Worm (Caenorhabditis elegans) whole organism, L4 larva: ENCODE measurements around the gene ttb-1.

ENCODE experiments used
- F10B5.3 ChIP-seq: sonication (generic microtip); optimal IDR thresholded peaks from 2 replicates; lab custom pipeline; 2016; ENCODE audit warnings: mild to moderate bottlenecking, missing genetic modification characterization, missing compliant biosample characterization
- F26F4.8 ChIP-seq: fragments of 200-800 bp; sonication (Bioruptor generic); conservative IDR thresholded peaks from 2 replicates; pipeline ENCODE4 v1.3.6; 2022; ENCODE audit warnings: missing genetic modification characterization, missing compliant biosample characterization
- F49E8.2 ChIP-seq: sonication (generic microtip); optimal IDR thresholded peaks from 2 replicates; lab custom pipeline; 2016; ENCODE audit warnings: missing compliant biosample characterization, mild to moderate bottlenecking, missing genetic modification characterization, borderline replicate concordance
- T26A8.4 ChIP-seq: fragments of 200-800 bp; sonication (Bioruptor generic); IDR thresholded peaks from 2 replicates; pipeline ENCODE4 v1.3.6; 2022; ENCODE audit warnings: missing genetic modification characterization, missing compliant biosample characterization
- Y48G9A.11 ChIP-seq: fragments of 200-800 bp; sonication (Bioruptor generic); IDR thresholded peaks from 2 replicates; pipeline ENCODE4 v1.3.6; 2022; ENCODE audit warnings: missing genetic modification reagents, missing genetic modification characterization, missing compliant biosample characterization
- ZK337.2 ChIP-seq: fragments of 200-800 bp; sonication (Bioruptor generic); IDR thresholded peaks from 2 replicates; pipeline ENCODE4 v1.3.6; 2022; ENCODE audit warnings: missing genetic modification reagents, missing genetic modification characterization, missing compliant biosample characterization
- aha-1 ChIP-seq: fragments of 150-350 bp; peaks from one replicate; lab custom pipeline; 2014; ENCODE audit warnings: missing biosample characterization, missing genetic modification characterization
- aly-2 ChIP-seq: sonication (generic microtip); optimal IDR thresholded peaks from 2 replicates; lab custom pipeline; 2018; ENCODE audit warnings: missing biosample characterization, missing genetic modification characterization
- ceh-44 ChIP-seq: fragments of 200-800 bp; sonication (Bioruptor generic); IDR thresholded peaks from 2 replicates; pipeline ENCODE4 v1.3.6; 2022; ENCODE audit warnings: missing genetic modification reagents, missing genetic modification characterization, missing compliant biosample characterization
- ces-1 ChIP-seq: fragments of 150-350 bp; sonication (generic microtip); optimal IDR thresholded peaks from 4 replicates; lab custom pipeline; 2014; ENCODE audit warnings: missing biosample characterization, missing genetic modification reagents, missing genetic modification characterization
- dmd-6 ChIP-seq: fragments of 200-800 bp; sonication (Bioruptor generic); IDR thresholded peaks from 2 replicates; pipeline ENCODE4 v1.3.6; 2022; ENCODE audit warnings: missing genetic modification reagents, missing genetic modification characterization, missing compliant biosample characterization
- dpl-1 ChIP-seq: fragments of 150-350 bp; optimal IDR thresholded peaks from 2 replicates; lab custom pipeline; 2014; ENCODE audit warnings: missing biosample characterization, missing genetic modification reagents, missing genetic modification characterization
- dve-1 ChIP-seq: sonication (generic microtip); optimal IDR thresholded peaks from 2 replicates; lab custom pipeline; 2017; ENCODE audit warnings: antibody characterized with exemption, mild to moderate bottlenecking, missing genetic modification characterization, missing compliant biosample characterization; ENCODE audit not compliant: insufficient read depth
- egl-27 ChIP-seq: sonication (generic microtip); optimal IDR thresholded peaks from 3 replicates; lab custom pipeline; 2017; ENCODE audit warnings: missing biosample characterization, missing genetic modification reagents, missing genetic modification characterization
- egl-43 ChIP-seq: fragments of 200-800 bp; sonication (Bioruptor generic); IDR thresholded peaks from 2 replicates; pipeline ENCODE4 v1.3.6; 2022; ENCODE audit warnings: missing genetic modification reagents, missing genetic modification characterization, missing compliant biosample characterization
- fkh-10 ChIP-seq: fragments of 150-350 bp; optimal IDR thresholded peaks from 2 replicates; lab custom pipeline; 2014; ENCODE audit warnings: missing biosample characterization, missing genetic modification reagents, missing genetic modification characterization
- hlh-11 ChIP-seq: fragments of 200-800 bp; sonication (Bioruptor generic); optimal IDR thresholded peaks from 2 replicates; lab custom pipeline; 2018; ENCODE audit warnings: mild to moderate bottlenecking, missing genetic modification characterization, missing compliant biosample characterization
- hlh-30 ChIP-seq: sonication (generic microtip); optimal IDR thresholded peaks from 2 replicates; lab custom pipeline; 2017; ENCODE audit warnings: antibody characterized with exemption, mild to moderate bottlenecking, missing genetic modification characterization, missing compliant biosample characterization; ENCODE audit not compliant: insufficient read depth
- hmg-1.1 ChIP-seq: fragments of 200-800 bp; sonication (Bioruptor generic); IDR thresholded peaks from 2 replicates; pipeline ENCODE4 v1.3.6; 2022; ENCODE audit warnings: missing genetic modification reagents, missing genetic modification characterization, missing compliant biosample characterization
- lim-7 ChIP-seq: fragments of 200-800 bp; sonication (Bioruptor generic); IDR thresholded peaks from 2 replicates; pipeline ENCODE4 v1.3.6; 2022; ENCODE audit warnings: missing genetic modification characterization, missing compliant biosample characterization
- lin-15B ChIP-seq: fragments of 150-350 bp; sonication (generic microtip); optimal IDR thresholded peaks from 3 replicates; lab custom pipeline; 2014; ENCODE audit warnings: missing biosample characterization, missing genetic modification characterization
- lin-38 ChIP-seq: fragments of 200-800 bp; sonication (Bioruptor generic); IDR thresholded peaks from 2 replicates; pipeline ENCODE4 v1.3.6; 2022; ENCODE audit warnings: missing genetic modification reagents, missing genetic modification characterization, missing compliant biosample characterization
- lin-39 ChIP-seq: fragments of 150-350 bp; optimal IDR thresholded peaks from 2 replicates; lab custom pipeline; 2014; ENCODE audit warnings: missing biosample characterization, missing genetic modification reagents, missing genetic modification characterization
- lsy-2 ChIP-seq, 2 experiments: fragments of 150-350 bp in 1 of 2; sonication (generic microtip) in 1 of 2; optimal IDR thresholded peaks; 2 replicates each; lab custom pipeline; 2014 to 2017; ENCODE audit warnings: missing biosample characterization in 2 of 2, missing genetic modification characterization in 2 of 2
- mdl-1 ChIP-seq, 2 experiments: fragments of 150-350 bp in 1 of 2; sonication (generic microtip) in 1 of 2; optimal IDR thresholded peaks; 2 replicates each; lab custom pipeline; 2014 to 2017; ENCODE audit warnings: missing biosample characterization in 2 of 2, missing genetic modification characterization in 2 of 2
- mep-1 ChIP-seq: fragments of 150-350 bp; sonication (generic microtip); optimal IDR thresholded peaks from 3 replicates; lab custom pipeline; 2014; ENCODE audit warnings: missing biosample characterization, missing genetic modification characterization
- mes-2 ChIP-seq: sonication (generic microtip); optimal IDR thresholded peaks from 2 replicates; lab custom pipeline; 2016; ENCODE audit warnings: missing genotype, mild to moderate bottlenecking, missing genetic modification characterization, missing compliant biosample characterization; ENCODE audit not compliant: poor library complexity, severe bottlenecking
- mxl-3 ChIP-seq: fragments of 200-800 bp; sonication (Bioruptor generic); optimal IDR thresholded peaks from 2 replicates; lab custom pipeline; 2018; ENCODE audit warnings: mild to moderate bottlenecking, missing genetic modification characterization, missing compliant biosample characterization
- nhr-41 ChIP-seq: fragments of 200-800 bp; sonication (Bioruptor generic); IDR thresholded peaks from 2 replicates; pipeline ENCODE4 v1.3.6; 2022; ENCODE audit warnings: missing genetic modification reagents, missing genetic modification characterization, missing compliant biosample characterization
- rbr-2 ChIP-seq: sonication (generic microtip); optimal IDR thresholded peaks from 2 replicates; lab custom pipeline; 2016; ENCODE audit warnings: missing genotype, missing genetic modification characterization, missing compliant biosample characterization
- snpc-1.2 ChIP-seq: fragments of 200-800 bp; sonication (Bioruptor generic); IDR thresholded peaks from 2 replicates; pipeline ENCODE4 v1.3.6; 2022; ENCODE audit warnings: missing genetic modification reagents, missing genetic modification characterization, missing compliant biosample characterization
- spr-3 ChIP-seq: fragments of 200-800 bp; sonication (Bioruptor generic); optimal IDR thresholded peaks from 2 replicates; lab custom pipeline; 2018; ENCODE audit warnings: mild to moderate bottlenecking, missing genetic modification characterization, missing compliant biosample characterization
- tag-97 ChIP-seq: fragments of 200-800 bp; sonication (Bioruptor generic); IDR thresholded peaks from 2 replicates; pipeline ENCODE4 v1.3.6; 2022; ENCODE audit warnings: missing genetic modification characterization, missing compliant biosample characterization
- unc-130 ChIP-seq: sonication (generic microtip); optimal IDR thresholded peaks from 2 replicates; lab custom pipeline; 2016; ENCODE audit warnings: missing genetic modification reagents, missing genetic modification characterization, missing compliant biosample characterization
- unc-62 ChIP-seq, 3 experiments: fragments of 150-350 bp in 1 of 3; sonication (generic microtip); optimal IDR thresholded peaks in 2 of 3; peaks in 1 of 3; 1 replicate in 1 of 3; 2 replicates in 2 of 3; lab custom pipeline; 2014 to 2017; ENCODE audit warnings: missing biosample characterization in 3 of 3, missing genetic modification characterization in 3 of 3, missing genetic modification reagents in 3 of 3, missing genotype in 1 of 3
- vab-7 ChIP-seq: fragments of 200-800 bp; sonication (Bioruptor generic); IDR thresholded peaks from 2 replicates; pipeline ENCODE4 v1.3.6; 2022; ENCODE audit warnings: missing genetic modification reagents, missing genetic modification characterization, missing compliant biosample characterization
- ztf-11 ChIP-seq: fragments of 150-350 bp; optimal IDR thresholded peaks from 2 replicates; lab custom pipeline; 2014; ENCODE audit warnings: missing biosample characterization, missing genetic modification characterization
- ztf-7 ChIP-seq: fragments of 150-350 bp; optimal IDR thresholded peaks from 2 replicates; lab custom pipeline; 2014; ENCODE audit warnings: missing biosample characterization, missing genetic modification characterization

Gene ttb-1

DNA sequence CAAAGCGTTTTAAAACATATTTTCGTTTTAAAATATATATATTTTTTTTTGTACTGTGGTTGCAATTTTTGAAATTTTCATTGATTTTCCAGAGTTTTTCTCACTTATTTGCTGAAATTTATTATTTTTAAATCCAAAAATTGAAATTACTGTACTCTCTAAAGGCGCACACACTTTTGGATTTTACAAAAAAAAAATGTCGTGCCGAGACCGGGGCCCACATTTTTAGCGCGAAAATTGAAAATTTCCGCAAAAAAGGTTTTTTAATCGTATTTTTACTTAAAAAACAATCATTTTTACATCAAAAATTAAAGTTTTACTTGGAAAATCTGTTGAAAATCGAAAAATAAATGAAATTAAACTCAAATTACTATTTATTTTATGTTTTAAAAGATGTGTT is 28.5 kb downstream of the ttb-1 start:
- TF ChIP-seq nhr-41 (GFP tag; lab: Robert Waterston, UW), result no peak
- TF ChIP-seq spr-3 (GFP tag; lab: Kevin White, UChicago), result no peak
- no peak for TF ChIP-seq ztf-7 (tag; lab: Kevin White, UChicago)
- TF ChIP-seq ces-1 (GFP tag; lab: Kevin White, UChicago), result no peak
- no peak for TF ChIP-seq F10B5.3 (tag; lab: Kevin White, UChicago)
- TF ChIP-seq lin-39 (tag; lab: Kevin White, UChicago), result no peak

DNA sequence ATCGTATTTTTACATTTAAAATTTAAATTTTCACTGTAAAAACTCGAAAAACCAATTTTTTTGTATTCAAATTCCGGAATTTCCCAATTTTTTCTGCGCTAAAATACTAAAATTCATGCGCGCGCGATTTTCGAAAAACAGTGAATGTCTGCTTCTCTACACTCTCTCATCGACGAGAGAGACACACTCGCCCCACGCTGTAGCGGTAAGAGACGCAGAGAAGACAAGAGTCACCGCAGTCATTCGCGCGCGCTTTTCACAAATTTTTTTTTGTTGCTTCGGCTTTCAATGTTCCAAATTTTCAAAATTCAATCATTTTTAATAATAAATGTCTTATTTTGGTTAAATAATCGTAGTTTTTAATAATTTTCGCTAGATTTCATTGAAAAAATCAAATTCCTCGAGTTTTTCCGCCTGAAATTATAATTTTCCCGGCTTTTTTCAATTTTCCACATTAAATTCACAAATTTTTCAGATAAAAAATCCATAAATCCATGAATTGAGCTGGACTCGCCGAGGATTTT is 29.1 kb downstream of the ttb-1 start, which contains the start of gene arid-1:
Gene arid-1 (plus strand): TSS at position 474 of the 524 bp plus-strand sequence.
- TF ChIP-seq dve-1 (tag; lab: Kevin White, UChicago) (peak; percentile 39), fkh-10 (GFP tag; lab: Kevin White, UChicago) (peak; percentile 39), hlh-11 (tag; lab: Kevin White, UChicago) (peak; percentile 26), spr-3 (GFP tag; lab: Kevin White, UChicago) (no peak), ceh-44 (GFP tag; lab: Robert Waterston, UW) (no peak), lin-15B (no peak), mdl-1 (tag; optimal IDR thresholded peaks at IDR 0.05; lab: Kevin White, UChicago) (peak in 1 of 2 experiments; percentile 27), unc-62 (GFP tag; optimal IDR thresholded peaks at IDR 0.05 in 1 of 2; lab: Kevin White, UChicago) (peak in 1 of 2 experiments; percentile 45), unc-62 (tag; optimal IDR thresholded peaks at IDR 0.05; lab: Kevin White, UChicago) (no peak), aly-2 (no peak), ztf-11 (tag; lab: Kevin White, UChicago) (no peak), T26A8.4 (GFP tag; lab: Robert Waterston, UW) (no peak), F26F4.8 (GFP tag; lab: Robert Waterston, UW) (no peak), mxl-3 (GFP tag; lab: Kevin White, UChicago) (no peak), lin-38 (GFP tag; lab: Robert Waterston, UW) (peak; percentile 55), vab-7 (GFP tag; lab: Robert Waterston, UW) (no peak), snpc-1.2 (GFP tag; lab: Robert Waterston, UW) (no peak), lsy-2 (tag; optimal IDR thresholded peaks at IDR 0.05; lab: Kevin White, UChicago) (peak in 1 of 2 experiments; percentile 53), Y48G9A.11 (GFP tag; lab: Robert Waterston, UW) (0 out of 2 replicates have a peak, but pooled peaks have one; percentile 17), lim-7 (GFP tag; lab: Robert Waterston, UW) (no peak), egl-43 (GFP tag; lab: Robert Waterston, UW) (no peak), dpl-1 (GFP tag; lab: Kevin White, UChicago) (peak; percentile 65), dmd-6 (peak; percentile 12; the same call in 1 of the 2 replicates), tag-97 (GFP tag; lab: Robert Waterston, UW) (no peak), rbr-2 (tag; lab: Kevin White, UChicago) (peak; percentile 17), F49E8.2 (tag; lab: Kevin White, UChicago) (peak; percentile 23), mep-1 (tag; lab: Kevin White, UChicago) (peak; percentile 44), nhr-41 (GFP tag; lab: Robert Waterston, UW) (no peak), mes-2 (tag; lab: Kevin White, UChicago) (no peak), aha-1 (tag; lab: Kevin White, UChicago) (peak; percentile 55), hlh-30 (tag; lab: Kevin White, UChicago) (peak; percentile 71), unc-130 (GFP tag; lab: Kevin White, UChicago) (peak; percentile 62), hmg-1.1 (peak; percentile 78), ZK337.2 (GFP tag; lab: Robert Waterston, UW) (no peak), egl-27 (no peak)
- TF ChIP-seq, all 104 proteins: peak for 17
